Fruit fly (Drosophila melanogaster) whole organism, larva: ENCODE results near the gene CG43938.
A peak's percentile ranks its signal among the peaks of the same experiment; 100 is the strongest.

Source experiments
- noc ChIP-seq: fragments of 200-800 bp; sonication (Bioruptor generic); optimal IDR thresholded peaks from 3 replicates; lab custom pipeline; 2019; ENCODE audit warnings: missing biosample characterization, mild to moderate bottlenecking, missing genetic modification characterization, moderate library complexity

Gene CG43938

dm6 chr3L:21129682-21130081, 8.2 kb downstream of the CG43938 start:
- no peak for TF ChIP-seq noc

- no peak for TF ChIP-seq noc
Measured at dm6 chr3L:21130839-21131410, 9.5 kb downstream of the CG43938 start, which contains the start of gene ko. Gene ko, minus strand, starts transcription at chr3L:21131159.

- no peak for TF ChIP-seq noc
Measured at dm6 chr3L:21131427-21131826, 10.0 kb downstream of the CG43938 start, which contains the start of gene ICA69. Gene ICA69, plus strand, starts transcription at chr3L:21131446.

- no peak for TF ChIP-seq noc
Measured at dm6 chr3L:21135850-21136249, 14.4 kb downstream of the CG43938 start.

dm6 chr3L:21136253-21136652, 14.8 kb downstream of the CG43938 start, which contains the start of gene CG10565:
Gene CG10565, minus strand, starts transcription at chr3L:21136353.
- no peak for TF ChIP-seq noc

- TF ChIP-seq noc, result no peak
Measured at dm6 chr3L:21145841-21146395, 24.5 kb downstream of the CG43938 start.

- TF ChIP-seq noc, result peak; percentile 93
Measured at dm6 chr3L:21171905-21172304, 50.5 kb downstream of the CG43938 start, which contains the start of gene Ac78C. Gene Ac78C, minus strand, starts transcription at chr3L:21171930.

dm6 chr3L:21172527-21173253, 51.2 kb downstream of the CG43938 start, which contains the start of the genes chb and AsnS:
Gene chb, plus strand, starts transcription at chr3L:21172853.
Gene AsnS, plus strand, starts transcription at chr3L:21173118.
- peak; percentile 95 for TF ChIP-seq noc
